Worm (Caenorhabditis elegans) whole organism, L2 larva: Measurements from ENCODE around the gene H08J19.1.

Experiments
- dmd-4 ChIP-seq: sonication (generic microtip); optimal IDR thresholded peaks from 2 replicates; lab custom pipeline; 2017; ENCODE audit warnings: missing biosample characterization, missing genetic modification characterization
- elt-3 ChIP-seq: sonication (generic microtip); optimal IDR thresholded peaks from 2 replicates; lab custom pipeline; 2017; ENCODE audit warnings: missing biosample characterization, missing genetic modification characterization
- nhr-12 ChIP-seq: fragments of 150-350 bp; optimal IDR thresholded peaks from 2 replicates; lab custom pipeline; 2014; ENCODE audit warnings: missing biosample characterization, missing genetic modification characterization
- nhr-21 ChIP-seq: fragments of 150-350 bp; optimal IDR thresholded peaks from 2 replicates; lab custom pipeline; 2014; ENCODE audit warnings: missing biosample characterization, missing genetic modification characterization
- snpc-4 ChIP-seq: fragments of 150-350 bp; optimal IDR thresholded peaks from 2 replicates; lab custom pipeline; 2014; ENCODE audit warnings: missing biosample characterization, missing genetic modification characterization
- unc-62 ChIP-seq: fragments of 150-350 bp; optimal IDR thresholded peaks from 2 replicates; lab custom pipeline; 2014; ENCODE audit warnings: missing biosample characterization, missing genetic modification reagents, missing genetic modification characterization

ce11 chrX:15617168-15617567, 25.6 kb upstream of the H08J19.1 start:
- no peak for TF ChIP-seq snpc-4 (tag; lab: Kevin White, UChicago)
- TF ChIP-seq nhr-21 (tag; lab: Kevin White, UChicago) = no peak
- no peak for TF ChIP-seq dmd-4 (tag; lab: Kevin White, UChicago)
- no peak for TF ChIP-seq nhr-12 (tag; lab: Kevin White, UChicago)
- TF ChIP-seq unc-62 (GFP tag; lab: Kevin White, UChicago) = no peak
- no peak for TF ChIP-seq elt-3
